Worm (Caenorhabditis elegans): ENCODE data around the gene pes-5.

- no peak for TF ChIP-seq him-1 (tag; optimal IDR thresholded peaks at IDR 0.05)
- TF ChIP-seq dao-5 (tag; optimal IDR thresholded peaks at IDR 0.05), result no peak
- TF ChIP-seq W03F9.2 (tag; optimal IDR thresholded peaks at IDR 0.05), result no peak
These were observed 9.3 kb upstream of the pes-5 start for ce11 chrII:11839116-11839515.
